Fruit fly (Drosophila melanogaster): ENCODE measurements around the gene Ppox.

The Ppox gene

dm6 chr3R:24620569-24620968 lies 41.1 kb downstream of the Ppox start:
- TF ChIP-seq svp (GFP tag) = no peak
- no peak for TF ChIP-seq CG8632 (GFP tag; optimal IDR thresholded peaks at IDR 0.05)
- TF ChIP-seq acj6 (GFP tag; optimal IDR thresholded peaks at IDR 0.05) = no peak
- no peak for TF ChIP-seq Ets21C (GFP tag; optimal IDR thresholded peaks at IDR 0.05)
- TF ChIP-seq OdsH (GFP tag; optimal IDR thresholded peaks at IDR 0.05) = no peak
- peak; percentile 5 for TF ChIP-seq Eip78C (GFP tag)

- TF ChIP-seq acj6 (GFP tag; optimal IDR thresholded peaks at IDR 0.05) = no peak
- TF ChIP-seq CG32006 (GFP tag; optimal IDR thresholded peaks at IDR 0.05) = no peak
- TF ChIP-seq CG15336 (GFP tag; IDR thresholded peaks at IDR 0.05) = no peak
- no peak for TF ChIP-seq salr (GFP tag; optimal IDR thresholded peaks at IDR 0.05)
- no peak for TF ChIP-seq esn (GFP tag; optimal IDR thresholded peaks at IDR 0.05)
- no peak for TF ChIP-seq eg (GFP tag; IDR thresholded peaks at IDR 0.05)
- TF ChIP-seq vri (GFP tag; optimal IDR thresholded peaks at IDR 0.05) = no peak
- TF ChIP-seq spab (GFP tag; optimal IDR thresholded peaks at IDR 0.05) = no peak
- TF ChIP-seq CG4318 (GFP tag; optimal IDR thresholded peaks at IDR 0.05) = no peak
- no peak for TF ChIP-seq OdsH (GFP tag; optimal IDR thresholded peaks at IDR 0.05)
- no peak for TF ChIP-seq topi (GFP tag; optimal IDR thresholded peaks at IDR 0.05)
Observed at dm6 chr3R:24614707-24615022, 47.0 kb downstream of the Ppox start.

- TF ChIP-seq fd59A (GFP tag; optimal IDR thresholded peaks at IDR 0.05) = peak; percentile 9
- peak; percentile 19 for TF ChIP-seq CG10669 (GFP tag; optimal IDR thresholded peaks at IDR 0.05)
- TF ChIP-seq CG15336 (GFP tag; IDR thresholded peaks at IDR 0.05) = peak; percentile 47
- peak; percentile 48 for TF ChIP-seq pdm3 (GFP tag; optimal IDR thresholded peaks at IDR 0.05)
- TF ChIP-seq CG6854 (GFP tag; optimal IDR thresholded peaks at IDR 0.05) = peak; percentile 92
- peak; percentile 56 for TF ChIP-seq Eip93F (GFP tag; optimal IDR thresholded peaks at IDR 0.05)
- peak; percentile 0 for TF ChIP-seq CG8319 (GFP tag; optimal IDR thresholded peaks at IDR 0.05)
- peak; percentile 78 for TF ChIP-seq CG16779 (tag; optimal IDR thresholded peaks at IDR 0.05)
- no peak for TF ChIP-seq dac (GFP tag; optimal IDR thresholded peaks at IDR 0.05)
- TF ChIP-seq acj6 (GFP tag; optimal IDR thresholded peaks at IDR 0.05) = peak; percentile 58
- peak; percentile 69 for TF ChIP-seq dsx (GFP tag; optimal IDR thresholded peaks at IDR 0.05; ENCODE audit: poor library complexity, severe bottlenecking)
- TF ChIP-seq CG32006 (GFP tag; optimal IDR thresholded peaks at IDR 0.05) = peak; percentile 61
- peak; percentile 1 for TF ChIP-seq fd85E (GFP tag; optimal IDR thresholded peaks at IDR 0.05)
- TF ChIP-seq vri (GFP tag; optimal IDR thresholded peaks at IDR 0.05) = peak; percentile 66
- TF ChIP-seq Sox15 (GFP tag; optimal IDR thresholded peaks at IDR 0.05) = peak; percentile 55
- no peak for TF ChIP-seq Blimp-1 (GFP tag; optimal IDR thresholded peaks at IDR 0.05)
- peak; percentile 69 for TF ChIP-seq Ets96B (tag; optimal IDR thresholded peaks at IDR 0.05)
- TF ChIP-seq CG6276 (GFP tag; optimal IDR thresholded peaks at IDR 0.05) = peak; percentile 68
- peak; percentile 85 for TF ChIP-seq svp (GFP tag)
- TF ChIP-seq Gug (GFP tag; IDR thresholded peaks at IDR 0.05) = peak; percentile 45
- TF ChIP-seq CG11762 (GFP tag; optimal IDR thresholded peaks at IDR 0.05; ENCODE audit: insufficient read depth) = peak; percentile 51
- peak; percentile 42 for TF ChIP-seq cyc (GFP tag; optimal IDR thresholded peaks at IDR 0.05)
- TF ChIP-seq ss (GFP tag; optimal IDR thresholded peaks at IDR 0.05) = peak; percentile 92 to 94
- peak; percentile 74 for TF ChIP-seq CG8632 (GFP tag; optimal IDR thresholded peaks at IDR 0.05)
- TF ChIP-seq Smox (GFP tag; optimal IDR thresholded peaks at IDR 0.05) = peak; percentile 33
- TF ChIP-seq topi (GFP tag; optimal IDR thresholded peaks at IDR 0.05) = peak; percentile 34
- TF ChIP-seq CG6163 (GFP tag; IDR thresholded peaks at IDR 0.05) = peak; percentile 88
- TF ChIP-seq achi (GFP tag; optimal IDR thresholded peaks at IDR 0.05) = peak; percentile 65
- peak; percentile 45 for TF ChIP-seq CG11902 (GFP tag; optimal IDR thresholded peaks at IDR 0.05)
- peak; percentile 88 for TF ChIP-seq CG9139 (GFP tag; optimal IDR thresholded peaks at IDR 0.05)
- peak; percentile 82 for TF ChIP-seq CG6808 (GFP tag; optimal IDR thresholded peaks at IDR 0.05)
- TF ChIP-seq Hr4 (GFP tag; optimal IDR thresholded peaks at IDR 0.05) = peak; percentile 40
- TF ChIP-seq CG7368 (GFP tag; optimal IDR thresholded peaks at IDR 0.05) = peak; percentile 45
- TF ChIP-seq eg (GFP tag; IDR thresholded peaks at IDR 0.05) = peak; percentile 73
- peak; percentile 26 for TF ChIP-seq Ets21C (GFP tag; optimal IDR thresholded peaks at IDR 0.05)
- peak; percentile 55 for TF ChIP-seq lz (GFP tag; optimal IDR thresholded peaks at IDR 0.05)
- peak; percentile 59 for TF ChIP-seq Lpt (GFP tag; optimal IDR thresholded peaks at IDR 0.05)
- TF ChIP-seq Hr39 (GFP tag; optimal IDR thresholded peaks at IDR 0.05) = peak; percentile 59
- peak; percentile 84 for TF ChIP-seq Eip78C (GFP tag)
Observed at dm6 chr3R:24613819-24614706, 47.6 kb downstream of the Ppox start.
